Worm (Caenorhabditis elegans) whole organism, L4/young adult: ENCODE measurements around the gene K08H2.4.

Source experiments
- W03F9.2 ChIP-seq: fragments of 150-350 bp; optimal IDR thresholded peaks from 2 replicates; lab custom pipeline; 2014; ENCODE audit warnings: missing biosample characterization, missing genetic modification characterization
- dao-5 ChIP-seq: sonication (generic microtip); optimal IDR thresholded peaks from 2 replicates; lab custom pipeline; 2016; ENCODE audit warnings: missing genotype, missing genetic modification characterization, moderate library complexity, missing compliant biosample characterization
- him-1 ChIP-seq: sonication (generic microtip); optimal IDR thresholded peaks from 2 replicates; lab custom pipeline; 2016; ENCODE audit warnings: missing genotype, missing genetic modification reagents, missing genetic modification characterization, missing compliant biosample characterization

K08H2.4 gene

ce11 chrX:13288715-13289114 is 50.4 kb downstream of the K08H2.4 start, which contains the start of gene R04D3.4:
Gene R04D3.4 (minus strand): TSS chrX:13288815.
- TF ChIP-seq him-1 (no peak), dao-5 (no peak), W03F9.2 (no peak)
